Fruit fly (Drosophila melanogaster) Kc167 (cell line): ENCODE results near the gene CG2258.

Experiments used
- Myc ChIP-seq: fragments of >200 bp; optimal IDR thresholded peaks from 2 replicates; lab custom pipeline; 2017; ENCODE audit warnings: missing external identifiers
- Sin3A ChIP-seq: fragments of >200 bp; optimal IDR thresholded peaks from 2 replicates; lab custom pipeline; 2018; ENCODE audit warnings: missing external identifiers
- h ChIP-seq: fragments of >200 bp; optimal IDR thresholded peaks from 3 replicates; lab custom pipeline; 2018; ENCODE audit warnings: missing external identifiers
- insv ChIP-seq: fragments of >200 bp; optimal IDR thresholded peaks from 3 replicates; lab custom pipeline; 2018; ENCODE audit warnings: missing external identifiers
- psq ChIP-seq: fragments of >200 bp; optimal IDR thresholded peaks from 2 replicates; lab custom pipeline; 2017; ENCODE audit warnings: missing external identifiers

DNA sequence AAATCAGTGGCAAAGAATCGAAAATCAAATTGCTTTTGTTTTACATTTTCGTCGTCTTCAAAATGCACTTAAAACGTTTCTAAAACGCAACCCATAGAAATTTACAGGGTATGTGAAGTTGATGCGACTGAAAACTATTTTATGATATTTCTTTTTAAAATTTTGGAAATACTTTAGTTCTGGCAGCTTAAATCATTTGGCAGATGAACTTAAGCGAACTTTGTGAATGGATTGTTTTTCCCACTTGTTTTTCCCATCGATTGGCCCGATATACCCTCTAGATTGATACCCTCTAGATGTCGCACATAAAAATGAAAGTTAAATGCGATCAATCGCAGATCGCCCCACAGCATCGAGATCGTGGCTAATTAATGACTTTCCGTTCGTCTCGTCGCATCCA is 24.3 kb upstream of the CG2258 start:
- TF ChIP-seq insv (lab: Kevin White, UChicago) (no peak), h (lab: Kevin White, UChicago) (no peak), Sin3A (no peak), Myc (lab: Kevin White, UChicago) (no peak), psq (lab: Kevin White, UChicago) (no peak)
